Fruit fly (Drosophila melanogaster) Kc167 (cell line): Measurements from ENCODE around the gene CG1835.

Experiments used
- Myc ChIP-seq: fragments of >200 bp; optimal IDR thresholded peaks from 2 replicates; lab custom pipeline; 2017; ENCODE audit warnings: missing external identifiers
- Sin3A ChIP-seq: fragments of >200 bp; optimal IDR thresholded peaks from 2 replicates; lab custom pipeline; 2018; ENCODE audit warnings: missing external identifiers
- h ChIP-seq: fragments of >200 bp; optimal IDR thresholded peaks from 3 replicates; lab custom pipeline; 2018; ENCODE audit warnings: missing external identifiers
- insv ChIP-seq: fragments of >200 bp; optimal IDR thresholded peaks from 3 replicates; lab custom pipeline; 2018; ENCODE audit warnings: missing external identifiers
- psq ChIP-seq: fragments of >200 bp; optimal IDR thresholded peaks from 2 replicates; lab custom pipeline; 2017; ENCODE audit warnings: missing external identifiers
- ttk ChIP-seq: sonication (Bioruptor generic); optimal IDR thresholded peaks from 2 replicates; lab custom pipeline; 2017; ENCODE audit warnings: missing external identifiers

Gene CG1835

dm6 chrX:20661612-20662228 lies at the start of gene CG1835:
Gene CG1835 (plus strand): TSS chrX:20661917.
- TF ChIP-seq ttk (no peak), h (lab: Kevin White, UChicago) (no peak), psq (lab: Kevin White, UChicago) (no peak), Sin3A (no peak), Myc (lab: Kevin White, UChicago) (no peak), insv (lab: Kevin White, UChicago) (no peak)

DNA sequence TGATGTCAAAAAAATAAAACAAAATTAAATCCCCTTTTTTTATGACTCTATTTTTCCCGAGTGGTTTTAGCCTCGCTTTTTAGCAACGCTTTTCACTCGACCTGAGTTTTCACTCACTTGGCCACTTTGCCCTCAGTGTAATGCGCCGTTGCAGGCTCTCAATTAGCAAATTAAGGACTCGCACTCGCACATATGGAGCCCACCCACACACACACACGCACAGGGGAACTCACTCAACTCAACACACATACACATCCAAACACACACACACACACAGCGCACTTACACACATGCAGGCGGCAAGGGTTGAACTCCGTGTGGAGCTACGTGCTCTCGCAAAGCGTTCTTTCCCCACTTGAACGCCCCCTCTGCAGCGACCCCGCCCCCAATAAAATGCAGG lies 48.7 kb upstream of the CG1835 start:
- TF ChIP-seq psq (lab: Kevin White, UChicago) (no peak), Sin3A (no peak), Myc (lab: Kevin White, UChicago) (no peak), ttk (no peak), insv (lab: Kevin White, UChicago) (no peak), h (lab: Kevin White, UChicago) (no peak)

DNA sequence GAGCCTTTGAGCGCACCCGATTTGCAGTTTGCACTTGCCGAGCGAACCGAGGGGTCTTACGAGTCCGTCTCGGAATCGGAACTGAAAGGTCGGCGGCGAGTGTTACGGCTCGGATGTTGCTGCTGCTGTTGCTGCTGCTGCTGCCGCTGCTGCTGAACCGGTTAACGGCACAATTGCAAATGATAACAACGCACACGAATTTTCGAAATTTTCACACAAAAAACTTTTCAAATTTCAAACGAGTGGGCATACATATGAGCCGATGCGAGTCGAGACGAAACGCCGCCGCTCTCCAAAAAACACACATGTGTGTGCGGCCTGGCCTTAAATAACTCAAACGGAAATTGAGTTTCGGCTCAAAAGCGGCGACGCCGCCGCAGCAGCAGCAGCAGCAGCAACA lies 38.0 kb upstream of the CG1835 start, which contains the start of gene RunxA:
RunxA (minus strand) TSS at position 101 of the 400 bp plus-strand sequence.
- no peak for TF ChIP-seq ttk

dm6 chrX:20629360-20629759 lies 32.4 kb upstream of the CG1835 start:
- TF ChIP-seq psq (lab: Kevin White, UChicago) (no peak), ttk (no peak), Myc (lab: Kevin White, UChicago) (no peak)

- TF ChIP-seq Sin3A (no peak), ttk (no peak), psq (lab: Kevin White, UChicago) (no peak), Myc (lab: Kevin White, UChicago) (no peak), insv (lab: Kevin White, UChicago) (no peak), h (lab: Kevin White, UChicago) (no peak)
These were observed 30.6 kb upstream of the CG1835 start for dm6 chrX:20631160-20631559.

DNA sequence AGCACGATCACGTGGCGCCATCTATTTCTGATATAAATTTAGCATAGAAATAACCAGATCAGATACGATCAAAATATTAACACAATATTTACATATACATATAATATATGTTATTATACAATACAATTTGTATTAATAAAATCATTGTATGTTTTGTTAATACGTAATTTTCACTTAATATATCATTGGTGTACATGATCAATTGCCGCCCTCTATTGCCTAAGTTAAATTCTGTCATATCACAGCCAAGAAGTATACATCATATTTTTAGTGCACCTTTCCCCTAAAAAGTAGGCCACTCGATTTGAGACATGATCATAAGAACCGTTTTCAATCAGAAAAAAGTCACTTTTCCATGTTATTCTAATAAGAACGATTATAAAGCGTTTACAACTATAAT lies 29.6 kb upstream of the CG1835 start:
- no peak for TF ChIP-seq ttk
- TF ChIP-seq Sin3A, result no peak
- no peak for TF ChIP-seq h (lab: Kevin White, UChicago)
- TF ChIP-seq insv (lab: Kevin White, UChicago), result no peak
- TF ChIP-seq Myc (lab: Kevin White, UChicago), result no peak
- TF ChIP-seq psq (lab: Kevin White, UChicago), result no peak

- TF ChIP-seq ttk, result no peak
These were observed 25.0 kb upstream of the CG1835 start for dm6 chrX:20636724-20637123.

dm6 chrX:20638054-20638453 lies 23.7 kb upstream of the CG1835 start:
- no peak for TF ChIP-seq Sin3A
- no peak for TF ChIP-seq ttk
- no peak for TF ChIP-seq insv (lab: Kevin White, UChicago)
- TF ChIP-seq Myc (lab: Kevin White, UChicago), result no peak
- no peak for TF ChIP-seq h (lab: Kevin White, UChicago)
- TF ChIP-seq psq (lab: Kevin White, UChicago), result no peak

DNA sequence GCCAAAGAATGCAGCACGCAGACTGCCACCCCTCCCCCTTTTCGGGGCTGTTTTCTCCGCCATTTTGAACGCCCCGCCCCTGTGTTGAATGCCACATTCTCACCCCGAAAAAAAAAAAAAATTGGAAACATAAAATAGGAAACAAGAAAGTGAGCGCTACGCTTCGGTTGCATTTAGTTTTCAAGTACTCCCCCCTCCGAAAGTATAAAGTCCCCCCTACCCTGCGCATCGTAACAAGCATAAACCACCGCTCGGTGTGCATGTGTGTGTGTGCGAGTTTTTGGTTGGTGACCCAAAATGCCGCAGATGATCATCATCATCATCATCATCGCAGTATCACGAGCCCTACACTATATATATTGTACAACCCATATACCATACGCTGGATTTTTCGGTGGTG lies 18.3 kb upstream of the CG1835 start:
- no peak for TF ChIP-seq insv (lab: Kevin White, UChicago)
- TF ChIP-seq Myc (lab: Kevin White, UChicago), result no peak
- no peak for TF ChIP-seq h (lab: Kevin White, UChicago)
- no peak for TF ChIP-seq ttk
- no peak for TF ChIP-seq psq (lab: Kevin White, UChicago)
- TF ChIP-seq Sin3A, result no peak

DNA sequence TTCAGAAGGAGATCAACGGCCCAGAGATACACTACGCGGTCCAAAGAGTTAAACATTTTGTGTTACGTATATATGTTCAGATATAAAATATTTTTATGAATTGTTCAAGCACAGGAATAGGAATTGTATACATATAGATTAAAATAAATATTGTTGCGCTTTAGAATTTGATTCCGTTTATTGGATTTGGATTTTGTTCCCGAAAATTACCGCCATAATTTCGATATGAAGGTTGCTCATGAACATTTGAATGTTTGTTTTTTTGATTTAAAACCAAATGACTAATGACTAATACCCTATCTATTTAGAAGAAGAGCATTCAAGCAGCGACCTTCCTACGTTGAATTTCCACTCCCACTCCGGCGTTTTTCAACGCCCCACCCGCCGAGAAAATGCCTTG lies 17.8 kb upstream of the CG1835 start:
- TF ChIP-seq psq (lab: Kevin White, UChicago) (no peak), h (lab: Kevin White, UChicago) (no peak), ttk (no peak), Myc (lab: Kevin White, UChicago) (no peak), Sin3A (no peak), insv (lab: Kevin White, UChicago) (no peak)

- no peak for TF ChIP-seq Myc (lab: Kevin White, UChicago)
- no peak for TF ChIP-seq insv (lab: Kevin White, UChicago)
- TF ChIP-seq ttk, result no peak
- no peak for TF ChIP-seq Sin3A
- TF ChIP-seq h (lab: Kevin White, UChicago), result no peak
- TF ChIP-seq psq (lab: Kevin White, UChicago), result no peak
These were observed 15.5 kb upstream of the CG1835 start for dm6 chrX:20646223-20646622.

DNA sequence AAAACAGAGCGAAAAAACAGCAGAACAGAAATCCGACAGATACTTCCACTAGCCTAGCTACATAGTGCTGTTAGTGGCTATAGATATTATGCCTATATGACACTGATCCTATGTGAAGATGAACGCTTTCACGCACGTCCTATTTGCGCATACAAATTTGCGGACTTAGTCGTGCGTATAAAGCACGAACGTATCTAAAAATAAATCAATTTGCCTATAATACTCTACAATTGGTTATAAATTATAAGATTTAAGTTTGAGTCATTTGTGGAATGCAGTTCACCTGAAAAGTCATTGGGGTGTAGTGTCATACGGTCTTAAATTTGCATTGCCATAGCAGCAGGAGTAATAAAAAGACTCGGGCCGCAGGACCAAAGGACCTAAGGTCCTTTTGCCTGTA lies 9.4 kb upstream of the CG1835 start:
- TF ChIP-seq Sin3A, result no peak

DNA sequence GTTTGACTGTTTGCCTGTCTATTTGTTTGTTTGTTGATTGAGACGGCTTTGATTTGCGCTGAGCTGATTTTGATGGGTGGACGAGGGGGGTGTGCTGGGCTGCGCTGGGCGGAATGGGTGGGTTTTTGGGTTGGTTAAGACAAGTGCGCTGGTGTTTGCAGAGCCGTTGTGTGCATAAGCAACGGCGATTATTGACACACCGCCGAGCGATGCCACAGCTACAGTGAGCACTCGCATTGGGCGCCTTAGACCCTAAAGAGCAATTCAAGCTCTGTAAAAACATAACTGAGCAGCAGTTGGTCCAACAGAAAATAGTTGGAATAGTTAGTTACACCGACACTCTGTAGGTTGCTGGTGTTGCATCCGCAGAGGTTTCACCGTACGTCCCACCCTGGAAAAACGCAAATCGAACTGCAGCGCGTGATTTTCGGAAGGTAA lies 6.7 kb upstream of the CG1835 start:
- TF ChIP-seq insv (lab: Kevin White, UChicago) (no peak), ttk (no peak), Myc (lab: Kevin White, UChicago) (no peak), Sin3A (no peak), psq (lab: Kevin White, UChicago) (no peak), h (lab: Kevin White, UChicago) (no peak)
